Worm (Caenorhabditis elegans): ENCODE measurements around the gene T20D4.12.

ce11 chrV:3426076-3426475 is 29.2 kb downstream of the T20D4.12 start, which contains the start of gene srab-22:
- TF ChIP-seq flt-1 (GFP tag; IDR thresholded peaks at IDR 0.05) = no peak
- TF ChIP-seq hmg-4 (GFP tag; optimal IDR thresholded peaks at IDR 0.05) = no peak
- TF ChIP-seq ama-1 (optimal IDR thresholded peaks at IDR 0.05) = no peak
- TF ChIP-seq scrt-1 (GFP tag; IDR thresholded peaks at IDR 0.05) = no peak
- TF ChIP-seq hnd-1 (tag; optimal IDR thresholded peaks at IDR 0.05) = no peak
- TF ChIP-seq aly-1 (tag; optimal IDR thresholded peaks at IDR 0.05) = no peak
- TF ChIP-seq B0310.2 (tag; optimal IDR thresholded peaks at IDR 0.05) = no peak
- TF ChIP-seq tbx-11 (GFP tag; IDR thresholded peaks at IDR 0.05) = no peak
- no peak for TF ChIP-seq ceh-13 (GFP tag; optimal IDR thresholded peaks at IDR 0.05)
